Fruit fly (Drosophila melanogaster) whole organism, wandering third instar larva: ENCODE results near the gene CG3823.

Source experiments
- Abd-B ChIP-seq: fragments of >200 bp; optimal IDR thresholded peaks from 2 replicates; lab custom pipeline; 2017; ENCODE audit warnings: missing biosample characterization, missing genetic modification characterization
- Dfd ChIP-seq: fragments of >200 bp; optimal IDR thresholded peaks from 2 replicates; lab custom pipeline; 2017; ENCODE audit warnings: missing biosample characterization, missing genetic modification characterization
- Vsx2 ChIP-seq: fragments of 200-300, 225-300 bp; sonication (Bioruptor generic); optimal IDR thresholded peaks from 2 replicates; lab custom pipeline; 2018; ENCODE audit warnings: missing biosample characterization, missing genetic modification characterization; ENCODE audit not compliant: partially characterized antibody
- brk ChIP-seq: fragments of 200-800 bp; sonication (Bioruptor generic); optimal IDR thresholded peaks from 2 replicates; lab custom pipeline; 2016; ENCODE audit warnings: missing biosample characterization, mild to moderate bottlenecking, missing genetic modification characterization
- h ChIP-seq: fragments of 200-800 bp; sonication (Bioruptor generic); optimal IDR thresholded peaks from 3 replicates; lab custom pipeline; 2016; ENCODE audit warnings: missing biosample characterization, mild to moderate bottlenecking, missing genetic modification characterization
- pan ChIP-seq: fragments of >200 bp; optimal IDR thresholded peaks from 2 replicates; lab custom pipeline; 2017
- usp ChIP-seq: fragments of >200 bp; optimal IDR thresholded peaks from 2 replicates; lab custom pipeline; 2017; ENCODE audit warnings: missing biosample characterization, missing genetic modification characterization

dm6 chrX:6303675-6304074, at the start of gene CG3823:
- TF ChIP-seq h (GFP tag; lab: Kevin White, UChicago) (no peak), Dfd (no peak), brk (GFP tag; lab: Kevin White, UChicago) (no peak), Vsx2 (GFP tag; lab: Kevin White, UChicago) (no peak), usp (GFP tag; lab: Kevin White, UChicago) (no peak), pan (lab: Kevin White, UChicago) (no peak), Abd-B (GFP tag; lab: Kevin White, UChicago) (no peak)
